Worm (Caenorhabditis elegans): Measurements from ENCODE around the gene ZK673.1.

- TF ChIP-seq him-1 (tag; optimal IDR thresholded peaks at IDR 0.05) (no peak), dao-5 (tag; optimal IDR thresholded peaks at IDR 0.05) (no peak), W03F9.2 (tag; optimal IDR thresholded peaks at IDR 0.05) (no peak)
Observed at ce11 chrII:10450335-10450734, 7.4 kb downstream of the ZK673.1 start.

All from whole organism, L4/young adult.